Worm (Caenorhabditis elegans): ENCODE data around the gene W09H1.3.

W09H1.3 gene

ce11 chrII:13190412-13190811 lies 6.2 kb downstream of the W09H1.3 start:
- no peak for TF ChIP-seq hlh-30 (tag; optimal IDR thresholded peaks at IDR 0.05; ENCODE audit: insufficient read depth)
- no peak for TF ChIP-seq pat-9 (tag; optimal IDR thresholded peaks at IDR 0.05)

ce11 chrII:13193563-13194103 lies 9.4 kb downstream of the W09H1.3 start:
- TF ChIP-seq elt-4 (tag; optimal IDR thresholded peaks at IDR 0.05) (no peak), sdc-2 (tag; optimal IDR thresholded peaks at IDR 0.05) (no peak), fkh-10 (GFP tag; optimal IDR thresholded peaks at IDR 0.05) (no peak), pha-2 (tag; optimal IDR thresholded peaks at IDR 0.05) (no peak), madf-2 (tag; optimal IDR thresholded peaks at IDR 0.05) (no peak), hlh-8 (tag; optimal IDR thresholded peaks at IDR 0.05) (peak; percentile 57), Y22D7AL.16 (tag; optimal IDR thresholded peaks at IDR 0.05) (no peak), pros-1 (tag; optimal IDR thresholded peaks at IDR 0.05) (no peak), ceh-19 (GFP tag; optimal IDR thresholded peaks at IDR 0.05) (peak; percentile 10), elt-2 (tag; optimal IDR thresholded peaks at IDR 0.05) (no peak), ref-2 (tag; optimal IDR thresholded peaks at IDR 0.05) (no peak), hlh-13 (GFP tag; optimal IDR thresholded peaks at IDR 0.05) (no peak), sox-2 (GFP tag; IDR thresholded peaks at IDR 0.05) (no peak), ceh-48 (tag; optimal IDR thresholded peaks at IDR 0.05) (no peak)

- TF ChIP-seq sox-2 (GFP tag; IDR thresholded peaks at IDR 0.05) (no peak), unc-42 (tag; optimal IDR thresholded peaks at IDR 0.05) (peak; percentile 61), sox-4 (tag; optimal IDR thresholded peaks at IDR 0.05) (no peak), ceh-48 (tag; optimal IDR thresholded peaks at IDR 0.05) (no peak), hlh-6 (tag; optimal IDR thresholded peaks at IDR 0.05) (no peak), dmd-4 (tag; optimal IDR thresholded peaks at IDR 0.05; ENCODE audit: borderline replicate concordance) (peak; percentile 36), pat-9 (tag; optimal IDR thresholded peaks at IDR 0.05) (no peak), elt-4 (tag; optimal IDR thresholded peaks at IDR 0.05) (no peak), K09A11.1 (tag; optimal IDR thresholded peaks at IDR 0.05; ENCODE audit: insufficient read depth) (no peak), hlh-13 (GFP tag; optimal IDR thresholded peaks at IDR 0.05) (no peak), nfya-1 (tag; optimal IDR thresholded peaks at IDR 0.05) (peak; percentile 69), T23F11.4 (GFP tag; optimal IDR thresholded peaks at IDR 0.05) (no peak), ref-2 (tag; optimal IDR thresholded peaks at IDR 0.05) (no peak), dve-1 (tag; optimal IDR thresholded peaks at IDR 0.05) (peak; percentile 62), hlh-30 (tag; optimal IDR thresholded peaks at IDR 0.05; ENCODE audit: insufficient read depth) (no peak), unc-55 (GFP tag; optimal IDR thresholded peaks at IDR 0.05) (peak; percentile 49), ceh-18 (tag; optimal IDR thresholded peaks at IDR 0.05) (peak; percentile 42), ceh-31 (tag; optimal IDR thresholded peaks at IDR 0.05) (peak; percentile 52), hlh-8 (tag; optimal IDR thresholded peaks at IDR 0.05) (no peak), madf-2 (tag; optimal IDR thresholded peaks at IDR 0.05) (no peak), syd-9 (tag; optimal IDR thresholded peaks at IDR 0.05) (no peak), npax-4 (tag; optimal IDR thresholded peaks at IDR 0.05) (no peak), pax-1 (tag; optimal IDR thresholded peaks at IDR 0.05) (no peak), zip-5 (tag; optimal IDR thresholded peaks at IDR 0.05) (no peak), rnt-1 (tag; optimal IDR thresholded peaks at IDR 0.05) (peak; percentile 29), mec-3 (tag; optimal IDR thresholded peaks at IDR 0.05; ENCODE audit: borderline replicate concordance) (no peak), ceh-34 (tag; optimal IDR thresholded peaks at IDR 0.05) (peak; percentile 18), ceh-6 (GFP tag; optimal IDR thresholded peaks at IDR 0.05) (no peak), ets-4 (tag; optimal IDR thresholded peaks at IDR 0.05) (no peak), fkh-6 (tag; optimal IDR thresholded peaks at IDR 0.05) (no peak), C08G9.2 (tag; optimal IDR thresholded peaks at IDR 0.05) (no peak), Y22D7AL.16 (tag; optimal IDR thresholded peaks at IDR 0.05) (no peak), nhr-11 (tag; optimal IDR thresholded peaks at IDR 0.05) (no peak), ttx-3 (tag; optimal IDR thresholded peaks at IDR 0.05) (no peak), ceh-14 (tag; optimal IDR thresholded peaks at IDR 0.05) (peak; percentile 31), tbx-2 (tag; optimal IDR thresholded peaks at IDR 0.05) (peak; percentile 68)
Measured at ce11 chrII:13195163-13195562, 10.9 kb downstream of the W09H1.3 start, which contains the start of gene lec-1. Gene lec-1, plus strand, starts transcription at chrII:13195549.
